Worm (Caenorhabditis elegans): Measurements from ENCODE around the gene rgs-9.

Gene rgs-9

ce11 chrX:1962273-1962672, 47.2 kb downstream of the rgs-9 start, which contains the start of gene F52D2.7 (continued):
- no peak for TF ChIP-seq mec-3 (tag; optimal IDR thresholded peaks at IDR 0.05; ENCODE audit: borderline replicate concordance)

ce11 chrX:1964411-1964810, 49.4 kb downstream of the rgs-9 start:
- TF ChIP-seq ref-2 (tag; optimal IDR thresholded peaks at IDR 0.05) (no peak), che-1 (tag; optimal IDR thresholded peaks at IDR 0.05) (no peak), ama-1 (optimal IDR thresholded peaks at IDR 0.05) (no peak), eyg-1 (tag; optimal IDR thresholded peaks at IDR 0.05) (no peak), T23F11.4 (GFP tag; optimal IDR thresholded peaks at IDR 0.05) (no peak), elt-2 (tag; optimal IDR thresholded peaks at IDR 0.05) (no peak), ceh-24 (tag; optimal IDR thresholded peaks at IDR 0.05) (no peak), sox-4 (tag; optimal IDR thresholded peaks at IDR 0.05) (no peak)

- no peak for TF ChIP-seq syd-9 (tag; optimal IDR thresholded peaks at IDR 0.05)
- no peak for TF ChIP-seq ceh-31 (tag; optimal IDR thresholded peaks at IDR 0.05)
- TF ChIP-seq ceh-18 (tag; optimal IDR thresholded peaks at IDR 0.05) = no peak
- TF ChIP-seq ahr-1 (tag; optimal IDR thresholded peaks at IDR 0.05) = no peak
- no peak for TF ChIP-seq elt-4 (tag; optimal IDR thresholded peaks at IDR 0.05)
- TF ChIP-seq nfya-1 (tag; optimal IDR thresholded peaks at IDR 0.05) = peak; percentile 30
- TF ChIP-seq sdc-2 (tag; optimal IDR thresholded peaks at IDR 0.05) = peak; percentile 77
Measured at ce11 chrX:1964828-1965227, 49.8 kb downstream of the rgs-9 start.

All from whole organism, late embryonic.